Worm (Caenorhabditis elegans) whole organism, L1 larva: ENCODE measurements around the gene F46B6.2.

ENCODE experiments used
- C34B4.2 ChIP-seq: sonication (generic microtip); optimal IDR thresholded peaks from 2 replicates; lab custom pipeline; 2017; ENCODE audit warnings: mild to moderate bottlenecking, missing genetic modification characterization, missing compliant biosample characterization
- F16B12.6 ChIP-seq: fragments of 150-350 bp; optimal IDR thresholded peaks from 2 replicates; lab custom pipeline; 2014; ENCODE audit warnings: missing biosample characterization, missing genetic modification characterization
- aha-1 ChIP-seq: fragments of 150-350 bp; optimal IDR thresholded peaks from 2 replicates; lab custom pipeline; 2014; ENCODE audit warnings: missing biosample characterization, missing genetic modification characterization
- aly-2 ChIP-seq: fragments of 150-350 bp; optimal IDR thresholded peaks from 2 replicates; lab custom pipeline; 2014; ENCODE audit warnings: missing biosample characterization, missing genetic modification characterization
- ama-1 ChIP-seq: fragments of 150-350 bp; optimal IDR thresholded peaks from 2 replicates; lab custom pipeline; 2014
- ceh-8 ChIP-seq: fragments of 200-800 bp; sonication (Bioruptor generic); optimal IDR thresholded peaks from 2 replicates; lab custom pipeline; 2018; ENCODE audit warnings: mild to moderate bottlenecking, missing genetic modification characterization, moderate library complexity, missing compliant biosample characterization
- ceh-82 ChIP-seq, 3 experiments: fragments of 150-350 bp in 1 of 3; sonication (generic microtip) in 2 of 3; optimal IDR thresholded peaks; 2 replicates each; lab custom pipeline; 2014 to 2017; ENCODE audit warnings: missing biosample characterization in 3 of 3, missing genetic modification characterization in 3 of 3
- ceh-90 ChIP-seq: sonication (generic microtip); optimal IDR thresholded peaks from 2 replicates; lab custom pipeline; 2016; ENCODE audit warnings: missing genetic modification characterization, missing compliant biosample characterization
- dpl-1 ChIP-seq, 3 experiments: fragments of 150-350 bp in 2 of 3; sonication (generic microtip) in 1 of 3; optimal IDR thresholded peaks; 2 replicates each; lab custom pipeline; 2014 to 2017; ENCODE audit warnings: missing biosample characterization in 3 of 3, missing genetic modification characterization in 3 of 3, missing genetic modification reagents in 3 of 3
- dsc-1 ChIP-seq: sonication (generic microtip); optimal IDR thresholded peaks from 2 replicates; lab custom pipeline; 2016; ENCODE audit warnings: mild to moderate bottlenecking, missing genetic modification characterization, missing compliant biosample characterization
- egl-13 ChIP-seq: sonication (generic microtip); optimal IDR thresholded peaks from 2 replicates; lab custom pipeline; 2016; ENCODE audit warnings: missing genotype, missing genetic modification reagents, missing genetic modification characterization, missing compliant biosample characterization
- elt-2 ChIP-seq: sonication (generic microtip); optimal IDR thresholded peaks from 2 replicates; lab custom pipeline; 2016; ENCODE audit warnings: missing genetic modification characterization, mild to moderate bottlenecking, inconsistent platforms, missing compliant biosample characterization, missing genetic modification reagents
- ets-5 ChIP-seq: fragments of 200-800 bp; sonication (Bioruptor generic); IDR thresholded peaks from 2 replicates; pipeline ENCODE4 v1.3.6; 2022; ENCODE audit warnings: missing genetic modification characterization, missing compliant biosample characterization
- fkh-4 ChIP-seq: sonication (generic microtip); optimal IDR thresholded peaks from 2 replicates; lab custom pipeline; 2016; ENCODE audit warnings: missing compliant biosample characterization, missing genetic modification characterization, borderline replicate concordance
- hlh-17 ChIP-seq: fragments of 200-800 bp; sonication (Bioruptor generic); optimal IDR thresholded peaks from 2 replicates; lab custom pipeline; 2018; ENCODE audit warnings: missing genetic modification characterization, mild to moderate bottlenecking, missing compliant biosample characterization, moderate library complexity, borderline replicate concordance
- hlh-4 ChIP-seq: sonication (generic microtip); optimal IDR thresholded peaks from 2 replicates; lab custom pipeline; 2016; ENCODE audit warnings: mild to moderate bottlenecking, missing genetic modification characterization, missing compliant biosample characterization
- hpl-2 ChIP-seq: fragments of 150-350 bp; optimal IDR thresholded peaks from 2 replicates; lab custom pipeline; 2014; ENCODE audit warnings: missing biosample characterization, missing genetic modification reagents, missing genetic modification characterization
- lin-14 ChIP-seq: fragments of 200-800 bp; sonication (Bioruptor generic); optimal IDR thresholded peaks from 2 replicates; lab custom pipeline; 2018; ENCODE audit warnings: mild to moderate bottlenecking, missing genetic modification characterization, moderate library complexity, missing compliant biosample characterization
- lin-35 ChIP-seq, 2 experiments: fragments of 150-350 bp; optimal IDR thresholded peaks; 2 replicates each; lab custom pipeline; 2014; ENCODE audit warnings: missing biosample characterization in 2 of 2, missing genetic modification characterization in 2 of 2, missing genetic modification reagents in 2 of 2
- nhr-11 ChIP-seq: fragments of 150-350 bp; optimal IDR thresholded peaks from 2 replicates; lab custom pipeline; 2014; ENCODE audit warnings: missing biosample characterization, missing genetic modification characterization
- nhr-237 ChIP-seq: fragments of 150-350 bp; optimal IDR thresholded peaks from 2 replicates; lab custom pipeline; 2014; ENCODE audit warnings: missing biosample characterization, missing genetic modification characterization
- nhr-71 ChIP-seq: sonication (generic microtip); optimal IDR thresholded peaks from 2 replicates; lab custom pipeline; 2016; ENCODE audit warnings: mild to moderate bottlenecking, missing genetic modification characterization, moderate library complexity, missing compliant biosample characterization
- nhr-77 ChIP-seq: fragments of 150-350 bp; optimal IDR thresholded peaks from 2 replicates; lab custom pipeline; 2014; ENCODE audit warnings: missing biosample characterization, missing genetic modification characterization
- nhr-85 ChIP-seq: sonication (generic microtip); peaks from one replicate; lab custom pipeline; 2016; ENCODE audit warnings: missing genetic modification characterization, inconsistent platforms, missing compliant biosample characterization
- pag-3 ChIP-seq: sonication (generic microtip); optimal IDR thresholded peaks from 2 replicates; lab custom pipeline; 2017; ENCODE audit warnings: missing genetic modification characterization, mild to moderate bottlenecking, missing compliant biosample characterization, antibody characterized with exemption, borderline replicate concordance; ENCODE audit not compliant: insufficient read depth
- pax-3 ChIP-seq: fragments of 200-800 bp; sonication (Bioruptor generic); optimal IDR thresholded peaks from 2 replicates; lab custom pipeline; 2018; ENCODE audit warnings: mild to moderate bottlenecking, missing genetic modification characterization, moderate library complexity, missing compliant biosample characterization
- rnt-1 ChIP-seq: sonication (generic microtip); optimal IDR thresholded peaks from 2 replicates; lab custom pipeline; 2016; ENCODE audit warnings: mild to moderate bottlenecking, missing genetic modification characterization, moderate library complexity, missing compliant biosample characterization
- skn-1 ChIP-seq: fragments of 150-350 bp; optimal IDR thresholded peaks from 2 replicates; lab custom pipeline; 2014; ENCODE audit warnings: missing biosample characterization, missing genetic modification characterization
- swsn-7 ChIP-seq: sonication (generic microtip); optimal IDR thresholded peaks from 2 replicates; lab custom pipeline; 2016; ENCODE audit warnings: missing genetic modification characterization, missing compliant biosample characterization
- tbx-2 ChIP-seq: sonication (generic microtip); optimal IDR thresholded peaks from 2 replicates; lab custom pipeline; 2016; ENCODE audit warnings: missing genetic modification characterization, missing compliant biosample characterization
- tlp-1 ChIP-seq: fragments of 150-350 bp; optimal IDR thresholded peaks from 2 replicates; lab custom pipeline; 2014; ENCODE audit warnings: missing biosample characterization, missing genetic modification characterization
- unc-62 ChIP-seq: fragments of 150-350 bp; optimal IDR thresholded peaks from 2 replicates; lab custom pipeline; 2014; ENCODE audit warnings: missing biosample characterization, missing genetic modification reagents, missing genetic modification characterization
- unc-86 ChIP-seq: sonication (generic microtip); optimal IDR thresholded peaks from 2 replicates; lab custom pipeline; 2016; ENCODE audit warnings: missing genetic modification characterization, missing compliant biosample characterization
- ztf-11 ChIP-seq, 2 experiments: sonication (generic microtip); optimal IDR thresholded peaks; 2 replicates each; lab custom pipeline; 2016 to 2017; ENCODE audit warnings: missing genetic modification characterization in 2 of 2, missing biosample characterization in 1 of 2, missing compliant biosample characterization in 1 of 2

Gene F46B6.2

ce11 chrV:9771311-9771710, 774 bp upstream of the F46B6.2 start (continued):
- no peak for TF ChIP-seq dsc-1 (tag; lab: Kevin White, UChicago)
- no peak for TF ChIP-seq egl-13 (tag; lab: Kevin White, UChicago)
- TF ChIP-seq, all 84 proteins: peak for 0

- no peak for TF ChIP-seq ceh-90 (tag; lab: Kevin White, UChicago)
- TF ChIP-seq dpl-1 (GFP tag; optimal IDR thresholded peaks at IDR 0.05; lab: Kevin White, UChicago), result no peak
- TF ChIP-seq nhr-85 (tag; lab: Kevin White, UChicago), result no peak
- TF ChIP-seq nhr-237 (tag; lab: Kevin White, UChicago), result no peak
- no peak for TF ChIP-seq nhr-11
- TF ChIP-seq ama-1 (lab: Kevin White, UChicago), result no peak
- no peak for TF ChIP-seq lin-14 (GFP tag; lab: Kevin White, UChicago)
- TF ChIP-seq tbx-2 (tag; lab: Kevin White, UChicago), result no peak
- no peak for TF ChIP-seq pag-3 (tag; lab: Kevin White, UChicago)
- TF ChIP-seq C34B4.2 (tag; lab: Kevin White, UChicago), result no peak
Observed at ce11 chrV:9775734-9776133, 3.6 kb downstream of the F46B6.2 start, which contains the start of gene F46B6.12. Gene F46B6.12, minus strand, starts transcription at chrV:9775834.

- TF ChIP-seq skn-1 (tag; lab: Kevin White, UChicago) (no peak), rnt-1 (tag; lab: Kevin White, UChicago) (no peak), nhr-85 (tag; lab: Kevin White, UChicago) (no peak), elt-2 (tag; lab: Kevin White, UChicago) (no peak), aha-1 (tag; lab: Kevin White, UChicago) (no peak), hpl-2 (GFP tag; lab: Kevin White, UChicago) (no peak), hlh-4 (no peak), tlp-1 (tag; lab: Kevin White, UChicago) (no peak), swsn-7 (tag; lab: Kevin White, UChicago) (no peak), aly-2 (tag; lab: Kevin White, UChicago) (no peak), nhr-71 (tag; lab: Kevin White, UChicago) (no peak), nhr-11 (no peak), tbx-2 (tag; lab: Kevin White, UChicago) (no peak), ceh-8 (GFP tag; lab: Kevin White, UChicago) (no peak), ama-1 (lab: Kevin White, UChicago) (no peak), fkh-4 (tag; lab: Kevin White, UChicago) (no peak), lin-35 (GFP tag; optimal IDR thresholded peaks at IDR 0.05; lab: Kevin White, UChicago) (no peak)
Observed at ce11 chrV:9777645-9778044, 5.6 kb downstream of the F46B6.2 start, which contains the start of gene smg-4. Gene smg-4, minus strand, starts transcription at chrV:9777745.

ce11 chrV:9779418-9779817, 7.3 kb downstream of the F46B6.2 start, which contains the start of gene F46B6.4:
Gene F46B6.4, minus strand, starts transcription at chrV:9779518.
- TF ChIP-seq unc-86 (no peak), elt-2 (tag; lab: Kevin White, UChicago) (no peak), unc-62 (GFP tag; lab: Kevin White, UChicago) (no peak), hpl-2 (GFP tag; lab: Kevin White, UChicago) (no peak)

- no peak for TF ChIP-seq ztf-11 (tag; optimal IDR thresholded peaks at IDR 0.05; lab: Kevin White, UChicago)
- TF ChIP-seq ceh-82 (tag; optimal IDR thresholded peaks at IDR 0.05; lab: Kevin White, UChicago), result no peak
- TF ChIP-seq hpl-2 (GFP tag; lab: Kevin White, UChicago), result no peak
- no peak for TF ChIP-seq fkh-4 (tag; lab: Kevin White, UChicago)
- no peak for TF ChIP-seq egl-13 (tag; lab: Kevin White, UChicago)
- TF ChIP-seq hlh-17 (GFP tag; lab: Kevin White, UChicago), result no peak
- TF ChIP-seq nhr-77, result no peak
- no peak for TF ChIP-seq unc-62 (GFP tag; lab: Kevin White, UChicago)
- no peak for TF ChIP-seq pax-3 (tag; lab: Kevin White, UChicago)
- TF ChIP-seq ets-5 (GFP tag; lab: Robert Waterston, UW), result no peak
- TF ChIP-seq F16B12.6 (tag; lab: Kevin White, UChicago), result no peak
Observed at ce11 chrV:9782045-9782444, 10.0 kb downstream of the F46B6.2 start.
